Worm (Caenorhabditis elegans) whole organism, L1 larva: ENCODE measurements around the gene spd-3.

ENCODE experiments used
- C04F5.9 ChIP-seq: sonication (generic microtip); optimal IDR thresholded peaks from 2 replicates; lab custom pipeline; 2016; ENCODE audit warnings: missing genetic modification characterization, missing compliant biosample characterization
- C16A3.4 ChIP-seq: fragments of 150-350 bp; optimal IDR thresholded peaks from 2 replicates; lab custom pipeline; 2014; ENCODE audit warnings: missing biosample characterization, missing genetic modification characterization
- F16B12.6 ChIP-seq: fragments of 150-350 bp; optimal IDR thresholded peaks from 2 replicates; lab custom pipeline; 2014; ENCODE audit warnings: missing biosample characterization, missing genetic modification characterization
- aly-2 ChIP-seq: fragments of 150-350 bp; optimal IDR thresholded peaks from 2 replicates; lab custom pipeline; 2014; ENCODE audit warnings: missing biosample characterization, missing genetic modification characterization
- ama-1 ChIP-seq: fragments of 150-350 bp; optimal IDR thresholded peaks from 2 replicates; lab custom pipeline; 2014
- blmp-1 ChIP-seq: fragments of 150-350 bp; optimal IDR thresholded peaks from 2 replicates; lab custom pipeline; 2014; ENCODE audit warnings: missing biosample characterization, missing genetic modification characterization
- ceh-8 ChIP-seq: fragments of 200-800 bp; sonication (Bioruptor generic); optimal IDR thresholded peaks from 2 replicates; lab custom pipeline; 2018; ENCODE audit warnings: mild to moderate bottlenecking, missing genetic modification characterization, moderate library complexity, missing compliant biosample characterization
- ceh-82 ChIP-seq, 3 experiments: fragments of 150-350 bp in 1 of 3; sonication (generic microtip) in 2 of 3; optimal IDR thresholded peaks; 2 replicates each; lab custom pipeline; 2014 to 2017; ENCODE audit warnings: missing biosample characterization in 3 of 3, missing genetic modification characterization in 3 of 3
- ceh-88 ChIP-seq: fragments of 200-800 bp; sonication (Bioruptor generic); IDR thresholded peaks from 2 replicates; pipeline ENCODE4 v1.3.6; 2022; ENCODE audit warnings: missing genetic modification characterization, missing compliant biosample characterization
- ceh-90 ChIP-seq: sonication (generic microtip); optimal IDR thresholded peaks from 2 replicates; lab custom pipeline; 2016; ENCODE audit warnings: missing genetic modification characterization, missing compliant biosample characterization
- ces-1 ChIP-seq: fragments of 150-350 bp; optimal IDR thresholded peaks from 2 replicates; lab custom pipeline; 2014; ENCODE audit warnings: missing biosample characterization, missing genetic modification reagents, missing genetic modification characterization
- dsc-1 ChIP-seq: sonication (generic microtip); optimal IDR thresholded peaks from 2 replicates; lab custom pipeline; 2016; ENCODE audit warnings: mild to moderate bottlenecking, missing genetic modification characterization, missing compliant biosample characterization
- efl-3 ChIP-seq: fragments of 200-800 bp; sonication (Bioruptor generic); optimal IDR thresholded peaks from 2 replicates; lab custom pipeline; 2018; ENCODE audit warnings: mild to moderate bottlenecking, missing genetic modification characterization, missing compliant biosample characterization
- elt-2 ChIP-seq: sonication (generic microtip); optimal IDR thresholded peaks from 2 replicates; lab custom pipeline; 2016; ENCODE audit warnings: missing genetic modification characterization, mild to moderate bottlenecking, inconsistent platforms, missing compliant biosample characterization, missing genetic modification reagents
- elt-3 ChIP-seq, 6 experiments: fragments of 150-350 bp in 1 of 6; sonication (generic microtip); optimal IDR thresholded peaks; 2 replicates each; lab custom pipeline; 2017 to 2018; ENCODE audit warnings: missing biosample characterization in 6 of 6, missing genetic modification characterization in 6 of 6, inconsistent platforms in 1 of 6
- ets-5 ChIP-seq: fragments of 200-800 bp; sonication (Bioruptor generic); IDR thresholded peaks from 2 replicates; pipeline ENCODE4 v1.3.6; 2022; ENCODE audit warnings: missing genetic modification characterization, missing compliant biosample characterization
- fkh-10 ChIP-seq: sonication (generic microtip); optimal IDR thresholded peaks from 2 replicates; lab custom pipeline; 2017; ENCODE audit warnings: missing biosample characterization, missing genetic modification reagents, missing genetic modification characterization
- fos-1 ChIP-seq: fragments of 150-350 bp; optimal IDR thresholded peaks from 2 replicates; lab custom pipeline; 2014; ENCODE audit warnings: missing biosample characterization, missing genetic modification characterization
- hlh-17 ChIP-seq: fragments of 200-800 bp; sonication (Bioruptor generic); optimal IDR thresholded peaks from 2 replicates; lab custom pipeline; 2018; ENCODE audit warnings: missing genetic modification characterization, mild to moderate bottlenecking, missing compliant biosample characterization, moderate library complexity, borderline replicate concordance
- hlh-4 ChIP-seq: sonication (generic microtip); optimal IDR thresholded peaks from 2 replicates; lab custom pipeline; 2016; ENCODE audit warnings: mild to moderate bottlenecking, missing genetic modification characterization, missing compliant biosample characterization
- hpl-2 ChIP-seq: fragments of 150-350 bp; optimal IDR thresholded peaks from 2 replicates; lab custom pipeline; 2014; ENCODE audit warnings: missing biosample characterization, missing genetic modification reagents, missing genetic modification characterization
- isw-1 ChIP-seq: fragments of 200-800 bp; sonication (Bioruptor generic); IDR thresholded peaks from 2 replicates; pipeline ENCODE4 v1.3.6; 2022; ENCODE audit warnings: missing genetic modification characterization, missing compliant biosample characterization
- lin-14 ChIP-seq: fragments of 200-800 bp; sonication (Bioruptor generic); optimal IDR thresholded peaks from 2 replicates; lab custom pipeline; 2018; ENCODE audit warnings: mild to moderate bottlenecking, missing genetic modification characterization, moderate library complexity, missing compliant biosample characterization
- lin-35 ChIP-seq, 2 experiments: fragments of 150-350 bp; optimal IDR thresholded peaks; 2 replicates each; lab custom pipeline; 2014; ENCODE audit warnings: missing biosample characterization in 2 of 2, missing genetic modification characterization in 2 of 2, missing genetic modification reagents in 2 of 2
- lin-39 ChIP-seq: fragments of 150-350 bp; optimal IDR thresholded peaks from 2 replicates; lab custom pipeline; 2014; ENCODE audit warnings: missing biosample characterization, missing genetic modification reagents, missing genetic modification characterization
- lir-3 ChIP-seq: sonication (generic microtip); optimal IDR thresholded peaks from 2 replicates; lab custom pipeline; 2016; ENCODE audit warnings: mild to moderate bottlenecking, missing genetic modification characterization, moderate library complexity, missing compliant biosample characterization; ENCODE audit not compliant: poor library complexity
- lsy-2 ChIP-seq, 2 experiments: fragments of 150-350 bp; optimal IDR thresholded peaks; 2 replicates each; lab custom pipeline; 2014; ENCODE audit warnings: missing biosample characterization in 2 of 2, missing genetic modification characterization in 2 of 2
- mab-9 ChIP-seq: fragments of 200-800 bp; sonication (Bioruptor generic); IDR thresholded peaks from 2 replicates; pipeline ENCODE4 v1.3.6; 2022; ENCODE audit warnings: missing genetic modification reagents, missing genetic modification characterization, missing compliant biosample characterization
- mdl-1 ChIP-seq, 2 experiments: fragments of 150-350 bp; optimal IDR thresholded peaks; 2 replicates each; lab custom pipeline; 2014 to 2017; ENCODE audit warnings: missing biosample characterization in 2 of 2, missing genetic modification characterization in 2 of 2, inconsistent platforms in 1 of 2
- mef-2 ChIP-seq: fragments of 150-350 bp; optimal IDR thresholded peaks from 2 replicates; lab custom pipeline; 2014; ENCODE audit warnings: missing biosample characterization, missing genetic modification characterization
- nhr-11 ChIP-seq: fragments of 150-350 bp; optimal IDR thresholded peaks from 2 replicates; lab custom pipeline; 2014; ENCODE audit warnings: missing biosample characterization, missing genetic modification characterization
- nhr-12 ChIP-seq: sonication (generic microtip); optimal IDR thresholded peaks from 2 replicates; lab custom pipeline; 2017; ENCODE audit warnings: missing biosample characterization, missing genetic modification characterization
- nhr-237 ChIP-seq: fragments of 150-350 bp; optimal IDR thresholded peaks from 2 replicates; lab custom pipeline; 2014; ENCODE audit warnings: missing biosample characterization, missing genetic modification characterization
- nhr-28 ChIP-seq: fragments of 150-350 bp; optimal IDR thresholded peaks from 2 replicates; lab custom pipeline; 2014; ENCODE audit warnings: missing biosample characterization, missing genetic modification characterization
- nhr-76 ChIP-seq: sonication (generic microtip); optimal IDR thresholded peaks from 2 replicates; lab custom pipeline; 2017; ENCODE audit warnings: missing biosample characterization, missing genetic modification characterization
- nhr-85 ChIP-seq: sonication (generic microtip); peaks from one replicate; lab custom pipeline; 2016; ENCODE audit warnings: missing genetic modification characterization, inconsistent platforms, missing compliant biosample characterization
- nhr-90 ChIP-seq: sonication (generic microtip); optimal IDR thresholded peaks from 2 replicates; lab custom pipeline; 2016; ENCODE audit warnings: mild to moderate bottlenecking, missing genetic modification characterization, missing compliant biosample characterization; ENCODE audit not compliant: poor library complexity
- pag-3 ChIP-seq: sonication (generic microtip); optimal IDR thresholded peaks from 2 replicates; lab custom pipeline; 2017; ENCODE audit warnings: missing genetic modification characterization, mild to moderate bottlenecking, missing compliant biosample characterization, antibody characterized with exemption, borderline replicate concordance; ENCODE audit not compliant: insufficient read depth
- pax-3 ChIP-seq: fragments of 200-800 bp; sonication (Bioruptor generic); optimal IDR thresholded peaks from 2 replicates; lab custom pipeline; 2018; ENCODE audit warnings: mild to moderate bottlenecking, missing genetic modification characterization, moderate library complexity, missing compliant biosample characterization
- pqm-1 ChIP-seq: sonication (generic microtip); optimal IDR thresholded peaks from 3 replicates; lab custom pipeline; 2017; ENCODE audit warnings: missing biosample characterization, missing genetic modification characterization
- rnt-1 ChIP-seq: sonication (generic microtip); optimal IDR thresholded peaks from 2 replicates; lab custom pipeline; 2016; ENCODE audit warnings: mild to moderate bottlenecking, missing genetic modification characterization, moderate library complexity, missing compliant biosample characterization
- skn-1 ChIP-seq: fragments of 150-350 bp; optimal IDR thresholded peaks from 2 replicates; lab custom pipeline; 2014; ENCODE audit warnings: missing biosample characterization, missing genetic modification characterization
- snpc-4 ChIP-seq: fragments of 150-350 bp; optimal IDR thresholded peaks from 2 replicates; lab custom pipeline; 2014; ENCODE audit warnings: missing biosample characterization, missing genetic modification characterization
- snu-23 ChIP-seq: sonication (generic microtip); optimal IDR thresholded peaks from 2 replicates; lab custom pipeline; 2016; ENCODE audit warnings: missing genetic modification characterization, missing compliant biosample characterization
- sptf-1 ChIP-seq: fragments of 150-350 bp; optimal IDR thresholded peaks from 2 replicates; lab custom pipeline; 2014; ENCODE audit warnings: missing biosample characterization, missing genetic modification characterization
- sup-37 ChIP-seq: fragments of 200-800 bp; sonication (Bioruptor generic); optimal IDR thresholded peaks from 2 replicates; lab custom pipeline; 2018; ENCODE audit warnings: mild to moderate bottlenecking, missing genetic modification characterization, missing compliant biosample characterization
- tlp-1 ChIP-seq: fragments of 150-350 bp; optimal IDR thresholded peaks from 2 replicates; lab custom pipeline; 2014; ENCODE audit warnings: missing biosample characterization, missing genetic modification characterization
- unc-30 ChIP-seq: sonication (generic microtip); optimal IDR thresholded peaks from 2 replicates; lab custom pipeline; 2017; ENCODE audit warnings: missing biosample characterization, missing genetic modification characterization
- vab-15 ChIP-seq: sonication (generic microtip); optimal IDR thresholded peaks from 2 replicates; lab custom pipeline; 2017; ENCODE audit warnings: missing genotype, mild to moderate bottlenecking, missing genetic modification characterization, missing compliant biosample characterization
- xbp-1 ChIP-seq: sonication (generic microtip); optimal IDR thresholded peaks from 2 replicates; lab custom pipeline; 2016; ENCODE audit warnings: missing genetic modification characterization, missing compliant biosample characterization
- zag-1 ChIP-seq: fragments of 150-350 bp; optimal IDR thresholded peaks from 2 replicates; lab custom pipeline; 2014; ENCODE audit warnings: missing biosample characterization, missing genetic modification characterization
- zip-4 ChIP-seq: fragments of 200-800 bp; sonication (Bioruptor generic); optimal IDR thresholded peaks from 2 replicates; lab custom pipeline; 2018; ENCODE audit warnings: mild to moderate bottlenecking, missing genetic modification characterization, moderate library complexity, missing compliant biosample characterization

The spd-3 gene

ce11 chrIV:6790438-6791124 lies 28.1 kb downstream of the spd-3 start, which contains the start of the genes C17H12.2 and vha-8 (continued):
- TF ChIP-seq dsc-1 (tag; lab: Kevin White, UChicago) (peak; percentile 89), mab-9 (GFP tag; lab: Robert Waterston, UW) (peak; percentile 61), ces-1 (GFP tag; lab: Kevin White, UChicago) (no peak), snpc-4 (tag; lab: Kevin White, UChicago) (peak; percentile 84), C16A3.4 (tag; lab: Kevin White, UChicago) (peak; percentile 98), elt-3 (tag; optimal IDR thresholded peaks at IDR 0.05; lab: Kevin White, UChicago) (peak in 4 of 6 experiments; percentile 11 to 94 (median 79)), nhr-12 (tag; lab: Kevin White, UChicago) (no peak), mdl-1 (tag; optimal IDR thresholded peaks at IDR 0.05; lab: Kevin White, UChicago) (peak in 1 of 2 experiments; percentile 85), lin-35 (GFP tag; optimal IDR thresholded peaks at IDR 0.05; lab: Kevin White, UChicago) (peak; percentile 90 to 94), ceh-88 (GFP tag; lab: Robert Waterston, UW) (no peak; the same call in 1 of the 2 replicates), hlh-4 (tag; lab: Kevin White, UChicago) (no peak), sup-37 (GFP tag; lab: Kevin White, UChicago) (peak; percentile 41), hlh-17 (GFP tag; lab: Kevin White, UChicago) (no peak), nhr-11 (tag; lab: Kevin White, UChicago) (peak; percentile 47), ets-5 (no peak), ama-1 (lab: Kevin White, UChicago) (peak; percentile 29), zag-1 (tag; lab: Kevin White, UChicago) (peak; percentile 75), aly-2 (tag; lab: Kevin White, UChicago) (peak; percentile 84), nhr-237 (tag; lab: Kevin White, UChicago) (peak; percentile 92), F16B12.6 (tag; lab: Kevin White, UChicago) (peak; percentile 63), nhr-85 (tag; lab: Kevin White, UChicago) (peak; percentile 94), ceh-8 (GFP tag; lab: Kevin White, UChicago) (peak; percentile 54), skn-1 (tag; lab: Kevin White, UChicago) (peak; percentile 88), nhr-28 (no peak), fos-1 (peak; percentile 92), hpl-2 (peak; percentile 64), fkh-10 (GFP tag; lab: Kevin White, UChicago) (peak; percentile 55), rnt-1 (tag; lab: Kevin White, UChicago) (peak; percentile 95), sptf-1 (tag; lab: Kevin White, UChicago) (no peak), pax-3 (tag; lab: Kevin White, UChicago) (peak; percentile 62), lin-14 (GFP tag; lab: Kevin White, UChicago) (peak; percentile 97), snu-23 (GFP tag; lab: Kevin White, UChicago) (peak; percentile 98), lir-3 (tag; lab: Kevin White, UChicago) (peak; percentile 73), mef-2 (tag; lab: Kevin White, UChicago) (peak; percentile 66), unc-30 (tag; lab: Kevin White, UChicago) (no peak), lin-39 (tag; lab: Kevin White, UChicago) (peak; percentile 78), nhr-90 (tag; lab: Kevin White, UChicago) (peak; percentile 89), xbp-1 (tag; lab: Kevin White, UChicago) (peak; percentile 92), C04F5.9 (tag; lab: Kevin White, UChicago) (peak; percentile 76), nhr-76 (peak; percentile 35), blmp-1 (peak; percentile 93), efl-3 (GFP tag; lab: Kevin White, UChicago) (no peak), tlp-1 (tag; lab: Kevin White, UChicago) (no peak), vab-15 (tag; lab: Kevin White, UChicago) (peak; percentile 96), ceh-90 (tag; lab: Kevin White, UChicago) (no peak), ceh-82 (tag; optimal IDR thresholded peaks at IDR 0.05; lab: Kevin White, UChicago) (peak; percentile 82 to 98 (median 84)), pag-3 (peak; percentile 66), zip-4 (GFP tag; lab: Kevin White, UChicago) (peak; percentile 69), elt-2 (peak; percentile 7), isw-1 (peak; percentile 89), lsy-2 (tag; optimal IDR thresholded peaks at IDR 0.05; lab: Kevin White, UChicago) (peak; percentile 93 to 96), pqm-1 (tag; lab: Kevin White, UChicago) (no peak)
